Fruit fly (Drosophila melanogaster): ENCODE measurements around the gene CG32816.

CG32816 gene

DNA sequence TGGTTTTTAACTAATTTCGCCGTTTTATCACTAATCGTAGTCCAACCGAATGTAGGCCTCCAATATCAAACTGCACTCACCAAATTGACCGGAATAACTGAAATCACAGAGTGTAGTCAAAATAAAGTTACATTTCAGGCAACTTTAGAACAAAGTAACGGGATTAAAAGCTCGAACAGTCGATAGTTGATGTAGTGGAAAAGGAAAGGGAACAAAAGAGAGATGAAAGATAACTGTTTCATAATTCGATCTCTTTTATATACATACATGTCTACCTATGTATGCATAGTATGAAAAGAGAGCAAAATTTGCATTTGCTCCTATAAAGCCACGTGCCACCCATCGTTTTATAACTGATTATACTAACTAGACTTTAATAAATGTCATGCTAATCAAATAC, at the start of gene CG32816:
Gene CG32816 (minus strand): TSS at position 101 of the 400 bp plus-strand sequence.
- TF ChIP-seq CTCF (optimal IDR thresholded peaks at IDR 0.05) (no peak), CG8478 (optimal IDR thresholded peaks at IDR 0.05) (no peak)

DNA sequence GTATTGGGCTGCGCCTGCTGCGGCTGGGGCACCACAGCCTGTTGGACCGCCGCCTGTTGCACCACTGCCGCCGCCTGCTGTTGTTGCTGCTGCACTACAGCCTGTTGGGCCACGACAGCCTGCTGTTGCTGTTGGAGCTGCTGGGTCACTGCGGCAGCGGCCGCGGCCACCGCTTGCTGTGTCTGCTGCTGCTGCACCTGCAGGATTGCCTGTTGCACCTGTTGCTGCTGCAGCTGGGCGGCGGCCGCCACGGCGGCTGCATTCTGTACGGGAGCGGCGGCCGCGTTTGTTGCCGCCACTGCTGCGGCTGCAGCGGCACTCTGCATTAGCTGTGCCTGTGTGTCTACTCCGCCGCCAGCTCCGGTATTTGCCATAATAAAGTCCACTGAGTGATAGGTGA, 48.3 kb upstream of the CG32816 start:
- TF ChIP-seq CG8478 (optimal IDR thresholded peaks at IDR 0.05), result no peak
- no peak for TF ChIP-seq CTCF (optimal IDR thresholded peaks at IDR 0.05)

DNA sequence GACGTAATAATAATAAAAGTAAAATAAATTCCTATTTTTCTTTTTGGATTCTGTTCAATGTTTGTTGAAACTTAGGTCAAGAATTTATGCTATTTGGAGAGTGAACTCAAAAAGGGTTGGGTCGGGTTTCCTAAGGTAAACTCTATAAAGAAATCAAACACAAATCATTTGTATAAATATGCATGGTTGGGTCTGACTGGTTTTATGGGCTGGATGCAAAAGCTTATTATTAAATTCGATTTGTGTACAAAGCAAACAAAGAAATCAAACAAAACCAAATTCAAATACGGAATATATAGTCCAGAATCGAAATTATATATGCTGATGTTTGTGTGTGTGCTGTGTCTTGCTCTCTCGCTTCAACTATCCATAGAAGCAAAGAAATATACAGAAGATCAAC, 45.1 kb upstream of the CG32816 start:
- TF ChIP-seq CTCF (optimal IDR thresholded peaks at IDR 0.05), result no peak
- no peak for TF ChIP-seq CG8478 (optimal IDR thresholded peaks at IDR 0.05)

DNA sequence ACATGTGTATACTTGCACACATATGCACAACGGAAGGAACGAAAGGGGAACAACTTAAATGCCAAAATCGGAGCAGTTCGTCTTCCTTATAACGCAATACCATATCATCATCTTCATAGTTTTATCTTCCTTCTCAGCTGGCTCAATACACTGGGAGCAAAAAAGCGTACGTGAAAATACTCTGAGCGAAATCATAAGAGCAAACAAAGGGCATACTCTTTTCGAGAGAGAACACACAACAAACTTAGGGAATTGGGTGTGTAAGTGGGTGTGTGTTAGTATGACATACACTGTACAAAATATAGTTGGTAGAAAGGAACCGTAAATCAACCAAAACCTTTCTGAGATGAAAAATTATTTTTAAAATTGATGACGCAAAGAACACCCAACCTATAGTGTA, 42.0 kb upstream of the CG32816 start:
- no peak for TF ChIP-seq CTCF (optimal IDR thresholded peaks at IDR 0.05)
- no peak for TF ChIP-seq CG8478 (optimal IDR thresholded peaks at IDR 0.05)

DNA sequence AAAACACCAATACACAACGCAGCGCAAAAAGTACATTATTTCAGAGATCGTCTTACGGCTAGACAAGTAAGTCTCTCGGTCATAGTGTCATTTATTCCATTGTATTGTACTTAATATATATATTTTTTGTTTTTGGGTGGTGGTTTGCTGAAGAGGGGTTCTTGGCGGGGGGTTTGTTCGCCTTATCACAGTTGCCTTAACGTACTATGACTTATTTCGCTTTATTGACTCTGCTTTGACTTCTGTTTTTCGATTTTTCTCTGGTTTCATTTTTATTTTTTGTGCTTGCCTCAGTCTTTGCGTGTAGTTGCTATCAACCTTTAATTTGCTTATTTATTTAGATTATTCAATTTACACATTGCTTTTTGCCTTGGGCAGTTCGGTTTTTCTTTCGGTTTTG, 40.0 kb upstream of the CG32816 start:
- TF ChIP-seq CTCF (optimal IDR thresholded peaks at IDR 0.05), result no peak

DNA sequence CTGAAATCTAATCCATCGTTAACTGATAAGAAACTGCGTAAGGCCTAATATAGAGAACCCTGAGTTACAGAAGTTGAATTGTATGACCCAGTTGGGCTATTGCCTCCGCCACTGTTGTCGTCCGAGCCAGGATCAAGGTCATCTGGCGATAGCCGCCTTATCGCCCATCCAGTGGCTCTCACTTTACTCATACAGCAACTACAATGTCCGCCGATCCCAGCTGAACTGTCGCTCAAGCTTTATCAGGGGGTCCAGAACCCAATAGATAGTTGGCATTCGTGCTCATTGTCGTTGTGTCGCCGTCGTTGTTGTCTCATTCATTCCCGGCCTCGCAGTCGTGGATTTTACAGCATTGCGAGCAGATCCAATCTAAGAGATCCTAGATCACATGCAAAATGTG, 38.6 kb upstream of the CG32816 start, which contains the start of gene arg:
Gene arg (plus strand): TSS at position 319 of the 400 bp plus-strand sequence.
- TF ChIP-seq CG8478 (optimal IDR thresholded peaks at IDR 0.05) (no peak), CTCF (optimal IDR thresholded peaks at IDR 0.05) (no peak)

DNA sequence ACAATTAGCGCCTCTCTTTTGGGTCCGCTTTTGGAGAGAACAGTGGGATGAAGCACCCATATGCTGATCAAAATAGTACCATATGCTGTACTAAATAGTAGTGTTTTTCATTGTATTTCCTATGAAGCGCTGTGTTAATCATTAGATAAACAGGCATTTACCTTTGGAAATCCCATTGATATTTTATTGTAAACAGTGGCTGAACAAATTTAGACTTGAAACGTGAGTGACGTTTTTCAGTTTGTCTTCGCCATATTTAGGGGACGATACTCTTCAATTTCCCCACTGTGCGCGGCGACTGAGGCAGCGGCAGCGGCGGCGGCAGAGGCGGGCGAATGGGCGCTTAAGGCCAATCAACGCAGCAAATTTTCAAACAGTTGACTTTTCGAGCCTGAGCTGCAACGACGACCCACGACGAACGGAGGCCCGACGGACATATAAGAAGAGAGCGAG, 29.1 kb upstream of the CG32816 start:
- no peak for TF ChIP-seq CTCF (optimal IDR thresholded peaks at IDR 0.05)
- no peak for TF ChIP-seq CG8478 (optimal IDR thresholded peaks at IDR 0.05)

DNA sequence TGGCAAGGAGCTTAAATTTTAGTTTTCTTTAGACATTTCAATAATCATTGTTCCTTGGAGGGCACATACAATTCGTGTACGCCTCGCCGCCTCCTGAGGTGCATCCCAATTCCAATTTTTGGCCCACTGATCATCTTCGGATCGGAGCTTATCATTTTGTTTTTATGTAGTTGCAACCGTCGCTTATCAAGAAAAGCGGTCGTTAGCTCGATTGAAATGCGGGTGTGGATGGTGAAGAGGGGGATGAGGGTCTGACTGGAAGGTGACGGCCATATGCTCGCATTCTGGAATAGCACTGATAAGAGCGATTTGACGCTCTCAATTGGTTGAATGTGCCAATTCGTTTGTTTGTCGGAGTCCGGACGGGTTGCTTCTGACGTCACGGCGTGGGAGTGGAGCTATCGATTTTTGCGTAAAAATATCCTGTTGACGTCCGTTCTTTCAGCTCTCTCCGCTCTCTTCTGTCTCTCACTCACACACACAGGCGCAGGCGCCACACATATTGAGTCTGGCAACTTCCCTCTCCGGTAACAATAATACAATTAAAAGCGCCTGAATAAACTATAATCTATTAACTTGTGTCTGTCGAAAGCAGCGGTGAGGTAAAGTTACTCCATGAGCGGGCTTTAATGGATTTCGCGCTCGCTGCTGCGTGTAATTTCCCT, 28.5 kb upstream of the CG32816 start:
- no peak for TF ChIP-seq CTCF (optimal IDR thresholded peaks at IDR 0.05)
- TF ChIP-seq CG8478 (optimal IDR thresholded peaks at IDR 0.05), result no peak

DNA sequence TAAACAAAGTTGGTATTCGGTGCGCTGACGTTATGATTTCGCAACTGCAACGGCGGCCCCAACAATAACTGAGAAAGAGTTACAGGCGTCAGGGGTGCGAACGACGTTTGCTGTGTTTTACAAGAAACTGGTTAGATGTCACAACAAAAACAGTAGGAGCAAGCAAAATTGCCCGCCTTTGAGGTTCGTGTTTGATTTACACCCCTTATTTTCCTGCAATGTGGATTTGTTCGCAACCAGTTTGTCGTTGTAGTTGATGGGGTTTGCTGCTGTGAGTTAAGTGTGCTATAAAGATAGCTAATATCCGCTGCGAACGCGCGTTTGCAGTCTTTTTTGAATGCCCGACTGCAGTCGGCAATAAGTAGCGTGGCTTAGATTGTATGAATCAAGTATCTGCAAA, 27.9 kb upstream of the CG32816 start:
- TF ChIP-seq CTCF (optimal IDR thresholded peaks at IDR 0.05) (no peak), CG8478 (optimal IDR thresholded peaks at IDR 0.05) (no peak)

DNA sequence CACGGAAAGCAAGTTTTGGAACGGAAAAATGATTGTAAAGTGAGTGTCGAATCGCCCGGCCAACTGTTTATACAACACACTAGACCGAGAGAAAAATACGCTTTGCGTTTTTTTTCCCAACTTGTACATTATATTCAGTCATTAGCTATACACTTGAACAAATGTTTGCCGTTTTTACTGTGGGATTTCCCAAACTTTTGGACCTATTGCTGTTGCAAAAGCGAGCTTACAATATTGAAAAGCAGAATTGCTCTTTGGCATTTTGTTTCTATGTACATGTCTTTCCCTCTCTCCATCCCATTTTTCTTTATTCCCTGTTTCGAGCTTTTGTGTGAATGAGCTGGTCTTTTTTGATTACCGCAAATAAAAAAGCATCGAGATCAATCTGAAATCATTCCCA, 26.9 kb upstream of the CG32816 start:
- TF ChIP-seq CG8478 (optimal IDR thresholded peaks at IDR 0.05), result no peak
- no peak for TF ChIP-seq CTCF (optimal IDR thresholded peaks at IDR 0.05)

DNA sequence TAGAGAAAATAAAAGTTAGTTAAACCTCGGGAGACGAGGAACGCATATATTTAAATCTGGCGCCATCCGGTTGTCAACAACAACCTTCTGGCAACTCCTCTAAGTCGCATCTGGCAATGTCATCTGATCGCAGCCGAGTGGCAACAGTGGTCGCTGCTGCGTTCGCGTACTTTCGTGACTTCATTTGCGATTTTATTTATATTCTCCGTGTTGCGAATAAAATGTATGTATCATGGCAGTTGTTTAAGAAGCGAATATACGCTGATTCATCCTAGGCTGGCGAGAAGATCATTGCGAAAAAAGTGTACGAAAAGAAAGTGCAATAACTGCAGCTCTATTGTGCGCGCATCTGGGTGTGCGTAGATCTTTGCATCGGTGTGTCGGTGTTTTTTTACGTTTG, 25.8 kb upstream of the CG32816 start, which contains the start of gene svr:
Gene svr (plus strand): TSS at position 121 of the 400 bp plus-strand sequence.
- no peak for TF ChIP-seq CG8478 (optimal IDR thresholded peaks at IDR 0.05)
- TF ChIP-seq CTCF (optimal IDR thresholded peaks at IDR 0.05), result peak; percentile 29 to 51

DNA sequence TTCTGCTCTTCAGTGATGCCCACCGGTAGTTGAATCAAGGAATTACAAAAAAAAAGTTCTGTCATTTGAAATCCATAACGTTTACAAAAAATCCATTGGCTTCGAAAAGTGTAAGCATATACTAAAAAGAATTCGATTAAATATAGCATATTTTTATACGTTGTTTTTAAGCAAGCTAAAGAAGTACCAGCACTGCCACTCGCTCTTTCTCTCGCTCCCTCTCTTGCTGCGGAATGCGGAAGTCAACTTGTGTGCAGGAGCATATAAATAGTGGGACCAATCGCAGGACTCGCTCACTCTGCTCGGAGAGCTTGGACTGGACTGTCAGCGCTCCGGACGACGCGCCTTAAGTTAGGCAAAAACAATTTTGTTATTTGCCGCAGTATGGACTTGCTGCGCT, 24.1 kb upstream of the CG32816 start, which contains the start of gene CG17778:
Gene CG17778 (plus strand): TSS at position 8 of the 400 bp plus-strand sequence.
- no peak for TF ChIP-seq CG8478 (optimal IDR thresholded peaks at IDR 0.05)
- TF ChIP-seq CTCF (optimal IDR thresholded peaks at IDR 0.05), result no peak

DNA sequence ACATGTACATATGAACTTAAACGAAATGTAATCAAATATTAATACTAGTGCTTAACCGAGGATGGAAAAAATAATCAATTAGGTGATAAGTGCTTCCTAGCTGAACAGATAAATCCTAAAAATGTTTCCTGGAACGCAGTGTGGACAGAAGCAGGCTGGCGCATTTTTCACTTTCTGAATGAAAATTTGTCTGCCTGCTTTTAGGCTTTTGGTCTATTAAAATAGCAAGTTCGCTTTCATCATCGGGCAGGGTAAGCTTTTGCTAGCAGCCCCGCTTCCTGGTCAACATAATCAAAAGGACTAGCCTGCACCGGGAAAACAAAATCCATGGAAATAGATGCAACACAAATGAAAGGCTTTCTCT, 23.6 kb upstream of the CG32816 start:
- TF ChIP-seq CG8478 (optimal IDR thresholded peaks at IDR 0.05) (no peak), CTCF (optimal IDR thresholded peaks at IDR 0.05) (no peak)

DNA sequence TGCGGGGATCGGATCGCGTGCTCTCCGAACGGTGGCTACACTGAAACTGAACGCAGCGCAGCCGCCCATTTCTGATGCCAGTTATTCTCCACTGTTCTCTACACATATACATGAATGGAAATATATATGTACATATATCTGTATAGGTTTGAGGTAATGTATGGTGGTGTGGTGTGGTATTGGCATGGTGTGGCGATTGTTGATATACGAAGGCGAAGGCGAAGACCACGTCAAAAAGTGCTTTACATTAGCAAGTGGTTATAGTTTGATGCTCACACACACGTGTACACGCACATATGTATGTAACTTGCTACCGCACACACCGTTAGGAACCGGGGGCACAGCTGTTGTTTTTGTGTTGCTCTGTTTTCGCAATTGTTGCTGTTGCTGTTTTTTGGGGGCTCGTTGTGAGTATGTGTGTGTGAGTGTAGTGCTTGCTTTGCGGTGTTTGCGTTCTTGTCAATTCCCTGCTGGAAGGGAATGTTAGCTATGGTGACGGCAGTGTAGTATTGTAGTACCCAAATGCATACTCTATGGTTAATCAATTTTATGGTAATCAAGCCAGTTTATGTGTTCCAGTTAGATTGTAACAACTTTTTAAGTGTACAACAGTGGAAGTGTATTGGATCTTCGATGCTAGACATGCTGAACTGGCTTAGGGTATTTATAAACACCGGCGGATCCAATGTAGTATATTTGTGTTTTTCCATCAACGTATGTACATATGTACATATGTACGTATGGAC, 23.1 kb upstream of the CG32816 start, which contains the start of gene CG17896:
Gene CG17896 (minus strand): TSS at position 51 of the 746 bp plus-strand sequence.
- TF ChIP-seq CTCF (optimal IDR thresholded peaks at IDR 0.05) (no peak), CG8478 (optimal IDR thresholded peaks at IDR 0.05) (no peak)

DNA sequence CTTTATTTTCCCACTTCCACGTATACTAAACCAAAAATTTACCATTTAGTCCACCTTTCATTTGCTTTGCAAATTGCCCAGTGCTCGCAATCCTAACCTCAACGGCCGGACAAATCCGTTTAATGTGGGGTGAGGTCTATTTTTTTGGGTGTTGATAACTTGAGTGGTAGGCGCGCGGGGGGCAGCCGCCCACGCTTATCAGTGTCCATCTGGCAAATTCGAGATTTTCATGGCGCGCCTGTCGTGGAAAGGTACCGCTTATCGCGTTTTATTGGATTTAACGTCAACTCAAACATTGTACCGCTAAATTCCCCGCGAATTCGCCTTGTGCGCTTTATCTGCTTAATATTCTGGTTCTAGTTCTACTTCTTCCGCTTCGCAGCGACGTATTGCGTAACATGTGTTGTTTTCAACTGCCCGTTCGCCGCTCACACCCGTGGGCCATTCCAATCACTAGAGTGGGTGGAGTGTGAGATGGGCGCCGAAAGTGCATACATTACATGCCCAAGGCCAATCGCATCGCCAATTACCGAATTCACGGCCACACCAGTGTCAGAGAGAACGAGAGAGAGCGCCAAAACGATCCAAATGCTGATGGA, 22.3 kb upstream of the CG32816 start:
- TF ChIP-seq CG8478 (optimal IDR thresholded peaks at IDR 0.05) (no peak), CTCF (optimal IDR thresholded peaks at IDR 0.05) (no peak)

DNA sequence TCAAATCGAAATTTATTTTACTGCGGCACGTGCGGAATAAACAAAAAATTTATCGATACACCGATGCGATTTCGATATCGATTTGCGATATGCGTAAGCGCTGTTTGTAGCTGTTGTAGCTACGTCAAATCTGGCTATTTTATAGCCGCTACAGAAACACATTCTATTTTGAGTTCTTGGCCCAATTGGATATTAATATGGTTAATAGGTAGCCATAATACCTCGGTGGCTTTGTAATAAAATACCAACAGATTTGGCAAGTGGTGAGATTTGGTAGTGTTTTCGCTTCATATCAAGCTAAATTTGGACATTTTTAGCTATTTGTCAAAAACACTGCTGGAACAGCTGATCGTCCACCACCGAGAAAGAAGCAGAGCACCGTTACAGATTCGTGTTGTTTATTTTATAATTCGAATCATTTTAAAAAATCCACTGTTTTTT, 17.0 kb upstream of the CG32816 start, which contains the start of the genes CG18273 and CG3156:
Gene CG18273 (minus strand): TSS at position 65 of the 441 bp plus-strand sequence.
Gene CG3156 (plus strand): TSS at position 362 of the 441 bp plus-strand sequence.
- no peak for TF ChIP-seq CG8478 (optimal IDR thresholded peaks at IDR 0.05)
- no peak for TF ChIP-seq CTCF (optimal IDR thresholded peaks at IDR 0.05)
